Fruit fly (Drosophila melanogaster) whole organism, adult: ENCODE measurements around the gene CG33169.

Source experiments
- CG11617 ChIP-seq: fragments of 200-800 bp; sonication (Bioruptor generic); optimal IDR thresholded peaks from 2 replicates; lab custom pipeline; 2017; ENCODE audit warnings: mild to moderate bottlenecking, missing biosample characterization, missing genetic modification reagents, missing genetic modification characterization
- CG12768 ChIP-seq: fragments of 200-800 bp; sonication (Bioruptor generic); optimal IDR thresholded peaks from 2 replicates; lab custom pipeline; 2017; ENCODE audit warnings: missing biosample characterization, missing genetic modification characterization, mild to moderate bottlenecking, moderate library complexity, missing genetic modification reagents
- CG14711 ChIP-seq: fragments of 200-800 bp; sonication (Bioruptor generic); optimal IDR thresholded peaks from 2 replicates; lab custom pipeline; 2018; ENCODE audit warnings: missing biosample characterization, mild to moderate bottlenecking, missing genetic modification characterization, moderate library complexity
- CG1620 ChIP-seq: fragments of 200-800 bp; sonication (Bioruptor generic); optimal IDR thresholded peaks from 2 replicates; lab custom pipeline; 2016; ENCODE audit warnings: missing biosample characterization, missing genetic modification characterization
- CG33017 ChIP-seq: fragments of 200-800 bp; sonication (Bioruptor generic); optimal IDR thresholded peaks from 2 replicates; lab custom pipeline; 2018; ENCODE audit warnings: missing biosample characterization, mild to moderate bottlenecking, missing genetic modification characterization, moderate library complexity
- CG5204 ChIP-seq: fragments of 200-800 bp; sonication (Bioruptor generic); optimal IDR thresholded peaks from 2 replicates; lab custom pipeline; 2016; ENCODE audit warnings: missing biosample characterization, missing genetic modification characterization
- CG7045 ChIP-seq: fragments of 200-800 bp; sonication (Bioruptor generic); optimal IDR thresholded peaks from 2 replicates; lab custom pipeline; 2017; ENCODE audit warnings: missing biosample characterization, mild to moderate bottlenecking, missing genetic modification characterization
- CG7101 ChIP-seq: fragments of 200-800 bp; sonication (Bioruptor generic); optimal IDR thresholded peaks from 2 replicates; lab custom pipeline; 2018; ENCODE audit warnings: missing biosample characterization, mild to moderate bottlenecking, missing genetic modification characterization, moderate library complexity
- Clk ChIP-seq: fragments of 200-800 bp; sonication (Bioruptor generic); optimal IDR thresholded peaks from 2 replicates; lab custom pipeline; 2017; ENCODE audit warnings: missing biosample characterization, missing genetic modification characterization
- Crg-1 ChIP-seq: fragments of 200-800 bp; sonication (Bioruptor generic); optimal IDR thresholded peaks from 2 replicates; lab custom pipeline; 2016; ENCODE audit warnings: missing biosample characterization, missing genetic modification characterization
- Hr96 ChIP-seq: fragments of 200-800 bp; sonication (Bioruptor generic); optimal IDR thresholded peaks from 2 replicates; lab custom pipeline; 2016; ENCODE audit warnings: missing biosample characterization, missing genetic modification characterization
- Mnt ChIP-seq: fragments of 200-800 bp; sonication (Bioruptor generic); optimal IDR thresholded peaks from 2 replicates; lab custom pipeline; 2016; ENCODE audit warnings: missing biosample characterization, mild to moderate bottlenecking, missing genetic modification characterization
- bab1 ChIP-seq: fragments of 200-800 bp; sonication (Bioruptor generic); optimal IDR thresholded peaks from 3 replicates; lab custom pipeline; 2019; ENCODE audit warnings: missing biosample characterization, mild to moderate bottlenecking, missing genetic modification characterization, moderate library complexity
- cic ChIP-seq: fragments of 200-800 bp; sonication (Bioruptor generic); optimal IDR thresholded peaks from 2 replicates; lab custom pipeline; 2017; ENCODE audit warnings: missing biosample characterization, mild to moderate bottlenecking, missing genetic modification characterization, moderate library complexity
- cnc ChIP-seq, 2 experiments: fragments of >200 bp; optimal IDR thresholded peaks; 2 replicates each; lab custom pipeline; 2017
- kay ChIP-seq: fragments of 200-800 bp; sonication (Bioruptor generic); peaks from one replicate; lab custom pipeline; 2016; ENCODE audit warnings: missing biosample characterization, missing genetic modification characterization, borderline replicate concordance
- ovo ChIP-seq: fragments of 200-800 bp; sonication (Bioruptor generic); optimal IDR thresholded peaks from 2 replicates; lab custom pipeline; 2016; ENCODE audit warnings: missing biosample characterization, missing genetic modification characterization
- pad ChIP-seq: fragments of 200-800 bp; sonication (Bioruptor generic); optimal IDR thresholded peaks from 3 replicates; lab custom pipeline; 2017; ENCODE audit warnings: missing biosample characterization, missing genetic modification characterization, mild to moderate bottlenecking, moderate library complexity, missing genetic modification reagents
- tj ChIP-seq: fragments of 200-800 bp; sonication (Bioruptor generic); optimal IDR thresholded peaks from 3 replicates; lab custom pipeline; 2017; ENCODE audit warnings: missing biosample characterization, mild to moderate bottlenecking, missing genetic modification characterization, moderate library complexity
- toe ChIP-seq: fragments of 200-800 bp; sonication (Bioruptor generic); optimal IDR thresholded peaks from 2 replicates; lab custom pipeline; 2016; ENCODE audit warnings: missing biosample characterization, missing genetic modification characterization

CG33169 gene

dm6 chr3L:22865061-22865418 is 1.4 kb downstream of the CG33169 start:
- no peak for TF ChIP-seq CG5204 (GFP tag; lab: Kevin White, UChicago)
- peak; percentile 20 for TF ChIP-seq CG11617 (GFP tag; lab: Kevin White, UChicago)
- no peak for TF ChIP-seq Mnt (GFP tag; lab: Kevin White, UChicago)
- no peak for TF ChIP-seq ovo (GFP tag; lab: Kevin White, UChicago)
- peak; percentile 70 for TF ChIP-seq CG33017 (tag; lab: Kevin White, UChicago)
- TF ChIP-seq CG7101 (tag; lab: Kevin White, UChicago), result peak; percentile 34
- no peak for TF ChIP-seq Crg-1
- TF ChIP-seq CG12768 (GFP tag; lab: Kevin White, UChicago), result peak; percentile 36
- peak; percentile 28 for TF ChIP-seq CG14711 (tag; lab: Kevin White, UChicago)
- TF ChIP-seq bab1 (GFP tag; lab: Kevin White, UChicago), result peak; percentile 16
- TF ChIP-seq CG7045 (GFP tag; lab: Kevin White, UChicago), result peak; percentile 45
- no peak for TF ChIP-seq CG1620 (GFP tag; lab: Kevin White, UChicago)
- TF ChIP-seq kay (GFP tag; lab: Kevin White, UChicago), result peak; percentile 89
- TF ChIP-seq tj, result no peak
- no peak for TF ChIP-seq cic (GFP tag; lab: Kevin White, UChicago)

dm6 chr3L:22868070-22868469 is 4.4 kb downstream of the CG33169 start, which contains the start of gene EMC4:
TSS of gene EMC4 (minus strand) at chr3L:22868243.
- TF ChIP-seq CG12768 (GFP tag; lab: Kevin White, UChicago) (peak; percentile 75), kay (GFP tag; lab: Kevin White, UChicago) (no peak), Mnt (GFP tag; lab: Kevin White, UChicago) (peak; percentile 79), CG5204 (GFP tag; lab: Kevin White, UChicago) (no peak), bab1 (GFP tag; lab: Kevin White, UChicago) (peak; percentile 70), CG11617 (GFP tag; lab: Kevin White, UChicago) (peak; percentile 43), toe (no peak), tj (peak; percentile 7), CG14711 (tag; lab: Kevin White, UChicago) (peak; percentile 67), CG33017 (tag; lab: Kevin White, UChicago) (peak; percentile 57), CG7101 (tag; lab: Kevin White, UChicago) (peak; percentile 74), CG7045 (GFP tag; lab: Kevin White, UChicago) (peak; percentile 56), Clk (GFP tag; lab: Kevin White, UChicago) (peak; percentile 17), ovo (GFP tag; lab: Kevin White, UChicago) (no peak), cnc (optimal IDR thresholded peaks at IDR 0.05; lab: Kevin White, UChicago) (no peak), CG1620 (GFP tag; lab: Kevin White, UChicago) (peak; percentile 80), pad (peak; percentile 69), Hr96 (GFP tag; lab: Kevin White, UChicago) (no peak), cic (GFP tag; lab: Kevin White, UChicago) (peak; percentile 56), Crg-1 (peak; percentile 86)

- no peak for TF ChIP-seq Clk (GFP tag; lab: Kevin White, UChicago)
- TF ChIP-seq Mnt (GFP tag; lab: Kevin White, UChicago), result peak; percentile 39
Measured at dm6 chr3L:22870378-22870777, 6.7 kb downstream of the CG33169 start.

dm6 chr3L:22871030-22871844 is 7.6 kb downstream of the CG33169 start:
- TF ChIP-seq ovo (GFP tag; lab: Kevin White, UChicago) (no peak), pad (no peak), cnc (optimal IDR thresholded peaks at IDR 0.05; lab: Kevin White, UChicago) (no peak), tj (peak; percentile 10), CG12768 (GFP tag; lab: Kevin White, UChicago) (peak; percentile 61), CG11617 (GFP tag; lab: Kevin White, UChicago) (peak; percentile 13), CG33017 (tag; lab: Kevin White, UChicago) (no peak), Mnt (GFP tag; lab: Kevin White, UChicago) (no peak), CG7101 (tag; lab: Kevin White, UChicago) (no peak), CG5204 (GFP tag; lab: Kevin White, UChicago) (no peak), CG1620 (GFP tag; lab: Kevin White, UChicago) (no peak), Hr96 (GFP tag; lab: Kevin White, UChicago) (no peak), CG7045 (GFP tag; lab: Kevin White, UChicago) (peak; percentile 35), bab1 (GFP tag; lab: Kevin White, UChicago) (no peak), Clk (GFP tag; lab: Kevin White, UChicago) (no peak), cic (GFP tag; lab: Kevin White, UChicago) (no peak), Crg-1 (no peak), CG14711 (tag; lab: Kevin White, UChicago) (peak; percentile 94), toe (no peak), kay (GFP tag; lab: Kevin White, UChicago) (no peak)

dm6 chr3L:22871845-22872361 is 8.2 kb downstream of the CG33169 start, which contains the start of the genes CG11109 and Arf1:
TSS of gene CG11109 (plus strand) at chr3L:22872200.
TSS of gene Arf1 (minus strand) at chr3L:22872231.
- TF ChIP-seq Hr96 (GFP tag; lab: Kevin White, UChicago) (no peak), pad (peak; percentile 81), CG7045 (GFP tag; lab: Kevin White, UChicago) (no peak), CG5204 (GFP tag; lab: Kevin White, UChicago) (no peak), CG11617 (GFP tag; lab: Kevin White, UChicago) (peak; percentile 8), Clk (GFP tag; lab: Kevin White, UChicago) (no peak), bab1 (GFP tag; lab: Kevin White, UChicago) (peak; percentile 62), kay (GFP tag; lab: Kevin White, UChicago) (no peak), CG7101 (tag; lab: Kevin White, UChicago) (peak; percentile 38), toe (no peak), CG1620 (GFP tag; lab: Kevin White, UChicago) (no peak), CG12768 (GFP tag; lab: Kevin White, UChicago) (peak; percentile 27), cnc (optimal IDR thresholded peaks at IDR 0.05; lab: Kevin White, UChicago) (peak; percentile 79 to 89), CG33017 (tag; lab: Kevin White, UChicago) (no peak), cic (GFP tag; lab: Kevin White, UChicago) (no peak), tj (peak; percentile 65), Mnt (GFP tag; lab: Kevin White, UChicago) (peak; percentile 35), Crg-1 (no peak), ovo (GFP tag; lab: Kevin White, UChicago) (no peak), CG14711 (tag; lab: Kevin White, UChicago) (peak; percentile 96)
